Fruit fly (Drosophila melanogaster) whole organism, adult: ENCODE results near the gene nAChRbeta1.

Experiments used
- CG11617 ChIP-seq: fragments of 200-800 bp; sonication (Bioruptor generic); optimal IDR thresholded peaks from 2 replicates; lab custom pipeline; 2017; ENCODE audit warnings: mild to moderate bottlenecking, missing biosample characterization, missing genetic modification reagents, missing genetic modification characterization
- CG12768 ChIP-seq: fragments of 200-800 bp; sonication (Bioruptor generic); optimal IDR thresholded peaks from 2 replicates; lab custom pipeline; 2017; ENCODE audit warnings: missing biosample characterization, missing genetic modification characterization, mild to moderate bottlenecking, moderate library complexity, missing genetic modification reagents
- CG14711 ChIP-seq: fragments of 200-800 bp; sonication (Bioruptor generic); optimal IDR thresholded peaks from 2 replicates; lab custom pipeline; 2018; ENCODE audit warnings: missing biosample characterization, mild to moderate bottlenecking, missing genetic modification characterization, moderate library complexity
- CG1620 ChIP-seq: fragments of 200-800 bp; sonication (Bioruptor generic); optimal IDR thresholded peaks from 2 replicates; lab custom pipeline; 2016; ENCODE audit warnings: missing biosample characterization, missing genetic modification characterization
- CG33017 ChIP-seq: fragments of 200-800 bp; sonication (Bioruptor generic); optimal IDR thresholded peaks from 2 replicates; lab custom pipeline; 2018; ENCODE audit warnings: missing biosample characterization, mild to moderate bottlenecking, missing genetic modification characterization, moderate library complexity
- CG5204 ChIP-seq: fragments of 200-800 bp; sonication (Bioruptor generic); optimal IDR thresholded peaks from 2 replicates; lab custom pipeline; 2016; ENCODE audit warnings: missing biosample characterization, missing genetic modification characterization
- CG7045 ChIP-seq: fragments of 200-800 bp; sonication (Bioruptor generic); optimal IDR thresholded peaks from 2 replicates; lab custom pipeline; 2017; ENCODE audit warnings: missing biosample characterization, mild to moderate bottlenecking, missing genetic modification characterization
- CG7101 ChIP-seq: fragments of 200-800 bp; sonication (Bioruptor generic); optimal IDR thresholded peaks from 2 replicates; lab custom pipeline; 2018; ENCODE audit warnings: missing biosample characterization, mild to moderate bottlenecking, missing genetic modification characterization, moderate library complexity
- Clk ChIP-seq: fragments of 200-800 bp; sonication (Bioruptor generic); optimal IDR thresholded peaks from 2 replicates; lab custom pipeline; 2017; ENCODE audit warnings: missing biosample characterization, missing genetic modification characterization
- Crg-1 ChIP-seq: fragments of 200-800 bp; sonication (Bioruptor generic); optimal IDR thresholded peaks from 2 replicates; lab custom pipeline; 2016; ENCODE audit warnings: missing biosample characterization, missing genetic modification characterization
- Hr96 ChIP-seq: fragments of 200-800 bp; sonication (Bioruptor generic); optimal IDR thresholded peaks from 2 replicates; lab custom pipeline; 2016; ENCODE audit warnings: missing biosample characterization, missing genetic modification characterization
- Mnt ChIP-seq: fragments of 200-800 bp; sonication (Bioruptor generic); optimal IDR thresholded peaks from 2 replicates; lab custom pipeline; 2016; ENCODE audit warnings: missing biosample characterization, mild to moderate bottlenecking, missing genetic modification characterization
- bab1 ChIP-seq: fragments of 200-800 bp; sonication (Bioruptor generic); optimal IDR thresholded peaks from 3 replicates; lab custom pipeline; 2019; ENCODE audit warnings: missing biosample characterization, mild to moderate bottlenecking, missing genetic modification characterization, moderate library complexity
- cic ChIP-seq: fragments of 200-800 bp; sonication (Bioruptor generic); optimal IDR thresholded peaks from 2 replicates; lab custom pipeline; 2017; ENCODE audit warnings: missing biosample characterization, mild to moderate bottlenecking, missing genetic modification characterization, moderate library complexity
- cnc ChIP-seq, 2 experiments: fragments of >200 bp; optimal IDR thresholded peaks; 2 replicates each; lab custom pipeline; 2017
- kay ChIP-seq: fragments of 200-800 bp; sonication (Bioruptor generic); peaks from one replicate; lab custom pipeline; 2016; ENCODE audit warnings: missing biosample characterization, missing genetic modification characterization, borderline replicate concordance
- ovo ChIP-seq: fragments of 200-800 bp; sonication (Bioruptor generic); optimal IDR thresholded peaks from 2 replicates; lab custom pipeline; 2016; ENCODE audit warnings: missing biosample characterization, missing genetic modification characterization
- pad ChIP-seq: fragments of 200-800 bp; sonication (Bioruptor generic); optimal IDR thresholded peaks from 3 replicates; lab custom pipeline; 2017; ENCODE audit warnings: missing biosample characterization, missing genetic modification characterization, mild to moderate bottlenecking, moderate library complexity, missing genetic modification reagents
- tj ChIP-seq: fragments of 200-800 bp; sonication (Bioruptor generic); optimal IDR thresholded peaks from 3 replicates; lab custom pipeline; 2017; ENCODE audit warnings: missing biosample characterization, mild to moderate bottlenecking, missing genetic modification characterization, moderate library complexity
- toe ChIP-seq: fragments of 200-800 bp; sonication (Bioruptor generic); optimal IDR thresholded peaks from 2 replicates; lab custom pipeline; 2016; ENCODE audit warnings: missing biosample characterization, missing genetic modification characterization

The nAChRbeta1 gene

dm6 chr3L:4440153-4440552 lies 11.0 kb downstream of the nAChRbeta1 start:
- TF ChIP-seq Mnt (GFP tag; lab: Kevin White, UChicago) (no peak), tj (GFP tag; lab: Kevin White, UChicago) (no peak), ovo (GFP tag; lab: Kevin White, UChicago) (no peak), CG11617 (no peak)

DNA sequence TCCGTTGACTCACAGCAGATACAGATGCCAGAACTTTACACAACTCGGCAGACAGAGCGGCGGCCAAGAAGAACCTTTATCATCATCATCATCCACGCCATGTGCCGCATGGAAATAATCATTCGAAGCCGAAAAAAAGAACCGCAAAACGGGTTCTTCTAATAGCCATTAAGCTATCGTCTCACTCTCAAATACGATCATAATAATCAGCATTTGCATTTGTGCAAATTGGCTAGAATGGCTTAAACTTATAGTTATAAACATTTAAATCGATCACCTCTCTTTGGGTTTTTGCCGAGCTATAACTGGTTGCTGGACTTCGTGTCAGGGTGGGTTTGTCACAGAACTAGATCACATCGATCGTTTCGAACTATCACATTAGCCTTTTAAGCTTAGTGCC lies 13.0 kb downstream of the nAChRbeta1 start:
- TF ChIP-seq CG7101 (tag; lab: Kevin White, UChicago) (no peak), CG14711 (no peak), CG12768 (GFP tag; lab: Kevin White, UChicago) (no peak), Hr96 (GFP tag; lab: Kevin White, UChicago) (no peak), CG33017 (no peak), CG11617 (no peak), Mnt (GFP tag; lab: Kevin White, UChicago) (no peak), toe (no peak), CG5204 (no peak), cnc (optimal IDR thresholded peaks at IDR 0.05; lab: Kevin White, UChicago) (no peak), tj (GFP tag; lab: Kevin White, UChicago) (no peak), pad (no peak), CG1620 (GFP tag; lab: Kevin White, UChicago) (no peak), Crg-1 (no peak), Clk (no peak), cic (GFP tag; lab: Kevin White, UChicago) (no peak), kay (no peak)

DNA sequence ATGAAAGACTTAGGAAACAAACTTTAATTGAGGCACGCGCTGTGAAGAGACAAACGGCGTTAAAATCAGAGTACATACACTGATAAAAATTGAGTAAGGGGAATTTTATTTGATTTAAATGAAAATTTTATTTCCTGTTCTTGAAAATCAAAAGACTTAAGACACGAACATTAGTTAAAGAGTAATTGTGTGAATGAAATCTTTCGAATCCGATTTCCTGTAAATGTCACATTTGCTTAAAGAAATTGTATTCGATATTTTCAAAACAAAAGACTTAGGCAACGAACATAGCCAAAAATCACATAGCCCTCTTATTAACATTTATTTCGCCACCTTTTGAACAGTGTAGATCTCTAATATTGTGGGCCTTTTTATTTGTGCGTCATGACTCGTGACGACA lies 16.7 kb downstream of the nAChRbeta1 start:
- TF ChIP-seq cnc (optimal IDR thresholded peaks at IDR 0.05; lab: Kevin White, UChicago) (no peak), kay (peak; percentile 27)

- no peak for TF ChIP-seq CG11617
These were observed 17.1 kb downstream of the nAChRbeta1 start, which contains the start of gene CG12607 for dm6 chr3L:4446273-4446672. Gene CG12607 (plus strand): TSS chr3L:4446573.

dm6 chr3L:4447229-4447628 lies 18.1 kb downstream of the nAChRbeta1 start:
- TF ChIP-seq Mnt (GFP tag; lab: Kevin White, UChicago) (no peak), Hr96 (GFP tag; lab: Kevin White, UChicago) (no peak), Crg-1 (no peak), CG7101 (tag; lab: Kevin White, UChicago) (no peak), pad (no peak), bab1 (GFP tag; lab: Kevin White, UChicago) (no peak), CG1620 (GFP tag; lab: Kevin White, UChicago) (no peak), cnc (optimal IDR thresholded peaks at IDR 0.05; lab: Kevin White, UChicago) (no peak), toe (no peak), kay (no peak), CG5204 (no peak), cic (GFP tag; lab: Kevin White, UChicago) (no peak), tj (GFP tag; lab: Kevin White, UChicago) (no peak), CG7045 (GFP tag; lab: Kevin White, UChicago) (no peak), CG11617 (no peak), ovo (GFP tag; lab: Kevin White, UChicago) (no peak), CG12768 (GFP tag; lab: Kevin White, UChicago) (no peak)

DNA sequence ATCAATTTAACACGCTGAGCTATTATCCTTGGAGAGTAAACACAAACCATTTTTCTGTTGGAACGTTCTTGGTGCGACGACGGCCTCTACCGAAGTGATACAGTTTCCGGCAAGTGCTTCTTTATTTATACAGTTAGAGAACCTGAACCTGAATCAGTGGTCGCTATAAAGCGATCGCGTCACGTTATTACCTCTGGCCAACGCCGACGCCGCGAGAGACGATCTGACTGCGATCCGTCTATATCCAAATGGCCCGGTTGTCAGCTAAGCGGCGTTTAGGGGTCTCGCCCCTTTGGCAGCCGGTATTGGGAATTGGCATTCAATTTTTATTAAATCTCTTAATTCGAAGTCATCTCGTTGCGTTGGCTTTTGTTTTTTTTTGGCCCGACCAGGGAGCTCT lies 28.9 kb downstream of the nAChRbeta1 start, which contains the start of gene CG11345:
Gene CG11345 (minus strand): TSS at position 101 of the 400 bp plus-strand sequence.
- TF ChIP-seq Mnt (GFP tag; lab: Kevin White, UChicago) = no peak
- no peak for TF ChIP-seq CG33017
- no peak for TF ChIP-seq CG12768 (GFP tag; lab: Kevin White, UChicago)
- TF ChIP-seq CG14711 = no peak
- TF ChIP-seq kay = no peak

DNA sequence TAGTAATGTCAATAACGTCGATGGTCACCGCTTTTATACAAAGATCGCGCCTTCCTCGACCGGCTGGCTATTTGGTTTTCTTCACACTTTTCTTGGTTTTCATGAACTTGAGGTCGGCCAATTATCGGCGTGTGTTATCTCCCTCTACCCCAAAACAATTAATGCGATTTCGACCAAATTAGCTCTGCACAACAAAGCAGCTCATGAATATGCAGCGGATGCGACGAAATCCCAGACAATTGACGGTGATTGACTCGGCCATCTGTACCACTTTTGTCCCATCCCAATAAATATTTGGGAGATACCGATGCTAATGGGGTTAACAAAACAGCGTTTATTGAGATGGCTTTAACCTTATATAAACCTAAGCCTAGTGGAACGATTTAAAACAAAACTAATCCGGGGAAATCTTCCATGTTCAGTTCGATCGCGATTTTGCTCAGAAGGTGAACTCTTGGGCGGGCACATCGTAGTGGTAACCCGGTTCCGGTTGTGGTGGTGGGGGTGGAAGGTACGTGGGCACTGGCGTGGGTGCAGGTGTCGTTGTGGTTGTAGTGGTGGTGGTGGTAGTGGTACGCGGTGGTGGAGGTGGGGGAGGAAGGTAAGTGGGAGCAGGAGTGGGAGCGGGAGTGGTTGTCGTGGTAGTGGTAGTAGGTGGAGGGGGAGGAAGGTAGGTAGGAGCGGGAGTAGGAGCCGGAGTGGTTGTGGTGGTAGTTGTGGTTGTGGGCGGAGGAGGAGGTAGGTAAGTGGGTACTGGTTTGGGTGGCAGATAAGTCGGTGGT lies 31.3 kb downstream of the nAChRbeta1 start, which contains the start of gene CG15022:
Gene CG15022 (minus strand): TSS at position 11 of the 782 bp plus-strand sequence.
- no peak for TF ChIP-seq tj (GFP tag; lab: Kevin White, UChicago)
- no peak for TF ChIP-seq CG7045 (GFP tag; lab: Kevin White, UChicago)
- TF ChIP-seq bab1 (GFP tag; lab: Kevin White, UChicago) = no peak
- no peak for TF ChIP-seq pad
- TF ChIP-seq cnc (optimal IDR thresholded peaks at IDR 0.05; lab: Kevin White, UChicago) = no peak
- no peak for TF ChIP-seq toe
- no peak for TF ChIP-seq Crg-1
- TF ChIP-seq Mnt (GFP tag; lab: Kevin White, UChicago) = no peak
- TF ChIP-seq CG5204 = no peak
- TF ChIP-seq CG12768 (GFP tag; lab: Kevin White, UChicago) = no peak
- TF ChIP-seq kay = no peak
- TF ChIP-seq CG33017 = no peak
- TF ChIP-seq cic (GFP tag; lab: Kevin White, UChicago) = no peak
- no peak for TF ChIP-seq ovo (GFP tag; lab: Kevin White, UChicago)
